Fruit fly (Drosophila melanogaster): Measurements from ENCODE around the gene Cog7.

DNA sequence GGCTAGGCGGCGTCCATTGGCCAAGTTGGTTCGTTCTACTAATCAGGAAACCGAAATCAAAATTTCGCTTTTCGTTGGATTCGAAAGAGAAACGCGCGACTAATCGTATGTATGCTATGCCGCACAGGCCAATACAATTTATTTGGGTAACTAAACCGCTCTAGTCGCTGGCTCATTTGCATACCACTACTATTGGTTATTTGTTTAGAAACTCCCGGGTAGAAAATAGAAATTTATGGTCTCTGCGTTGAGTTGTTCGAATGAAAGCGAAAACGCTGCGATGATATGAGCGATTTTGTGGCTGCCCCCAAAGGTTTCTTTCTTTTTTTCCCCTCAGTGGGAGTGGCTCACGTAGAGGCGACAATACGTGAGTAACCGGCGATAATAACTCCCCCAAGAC, 39.8 kb downstream of the Cog7 start:
- TF ChIP-seq pan (optimal IDR thresholded peaks at IDR 0.05) (no peak), usp (GFP tag; optimal IDR thresholded peaks at IDR 0.05) (no peak)
